Fruit fly (Drosophila melanogaster) whole organism, wandering third instar larva: Measurements from ENCODE around the gene CG7201.

Experiments used
- HLH106 ChIP-seq: fragments of 200-800 bp; optimal IDR thresholded peaks from 3 replicates; lab custom pipeline; 2019; ENCODE audit warnings: missing biosample characterization, mild to moderate bottlenecking, missing genetic modification characterization, moderate library complexity
- Jra ChIP-seq: sonication (Bioruptor generic); optimal IDR thresholded peaks from 2 replicates; lab custom pipeline; 2016; ENCODE audit warnings: missing biosample characterization, missing genetic modification characterization
- N ChIP-seq: fragments of >200 bp; optimal IDR thresholded peaks from 2 replicates; lab custom pipeline; 2018; ENCODE audit warnings: missing biosample characterization, missing external identifiers, missing genetic modification characterization
- dl ChIP-seq, 2 experiments: fragments of 175-275, 200-275 bp in 1 of 2; fragments of 200-275 bp in 1 of 2; sonication (Bioruptor generic); optimal IDR thresholded peaks; lab custom pipeline; 2018; ENCODE audit warnings: mild to moderate bottlenecking in 2 of 2, missing biosample characterization in 2 of 2, missing genetic modification characterization in 2 of 2, moderate library complexity in 2 of 2; ENCODE audit not compliant: partially characterized antibody in 2 of 2, insufficient read depth in 1 of 2
- fru ChIP-seq: fragments of 200-800 bp; sonication (Bioruptor generic); optimal IDR thresholded peaks from 3 replicates; lab custom pipeline; 2016; ENCODE audit warnings: missing biosample characterization, mild to moderate bottlenecking, missing genetic modification characterization
- pan ChIP-seq: fragments of >200 bp; optimal IDR thresholded peaks from 2 replicates; lab custom pipeline; 2017
- rgr ChIP-seq: fragments of 200-800 bp; sonication (Bioruptor generic); optimal IDR thresholded peaks from 3 replicates; lab custom pipeline; 2016; ENCODE audit warnings: missing biosample characterization, mild to moderate bottlenecking, missing genetic modification characterization

- TF ChIP-seq pan (lab: Kevin White, UChicago) (no peak), N (no peak), dl (GFP tag; optimal IDR thresholded peaks at IDR 0.05; lab: Kevin White, UChicago; ENCODE audit: insufficient read depth in 1 of 2, partially characterized antibody in 2 of 2) (no peak), HLH106 (tag; lab: Kevin White, UChicago) (no peak), fru (GFP tag; lab: Kevin White, UChicago) (no peak), rgr (GFP tag; lab: Kevin White, UChicago) (no peak), Jra (no peak)
Observed at dm6 chr3L:8285773-8286172, 9.4 kb downstream of the CG7201 start.
